Worm (Caenorhabditis elegans) whole organism, L4/young adult: Measurements from ENCODE around the gene arx-3.

Experiments
- W03F9.2 ChIP-seq: fragments of 150-350 bp; optimal IDR thresholded peaks from 2 replicates; lab custom pipeline; 2014; ENCODE audit warnings: missing biosample characterization, missing genetic modification characterization
- dao-5 ChIP-seq: sonication (generic microtip); optimal IDR thresholded peaks from 2 replicates; lab custom pipeline; 2016; ENCODE audit warnings: missing genotype, missing genetic modification characterization, moderate library complexity, missing compliant biosample characterization
- him-1 ChIP-seq: sonication (generic microtip); optimal IDR thresholded peaks from 2 replicates; lab custom pipeline; 2016; ENCODE audit warnings: missing genotype, missing genetic modification reagents, missing genetic modification characterization, missing compliant biosample characterization

DNA sequence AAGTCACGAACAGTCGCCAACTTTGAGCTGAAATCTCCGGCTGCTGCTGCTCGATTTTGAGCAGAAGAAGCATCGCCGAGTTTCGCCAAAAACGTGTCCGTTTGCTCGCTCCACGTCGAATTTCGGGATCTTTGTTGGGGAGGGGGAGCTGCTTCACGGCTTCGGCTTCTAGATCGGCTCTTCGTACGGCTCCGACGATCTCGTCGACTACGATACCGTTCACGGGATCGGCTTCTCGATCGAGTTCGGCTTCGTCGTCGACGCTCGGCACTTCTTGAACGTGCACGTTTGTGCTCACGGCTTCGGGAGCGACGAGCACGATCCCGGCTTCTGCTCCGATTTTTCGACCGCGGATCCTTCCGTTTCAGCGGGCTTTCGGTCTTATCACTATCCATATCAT, 21.0 kb downstream of the arx-3 start:
- no peak for TF ChIP-seq W03F9.2
- no peak for TF ChIP-seq him-1 (tag; lab: Kevin White, UChicago)
- no peak for TF ChIP-seq dao-5 (tag; lab: Kevin White, UChicago)
